Fruit fly (Drosophila melanogaster): ENCODE data around the gene Kcmf1.
A peak's percentile ranks its signal among the peaks of the same experiment; 100 is the strongest.

dm6 chr3R:8979850-8980775 is 34.6 kb downstream of the Kcmf1 start:
- TF ChIP-seq bbx (GFP tag; IDR thresholded peaks at IDR 0.05; ENCODE audit: partially characterized antibody) (no peak), ase (GFP tag; IDR thresholded peaks at IDR 0.05) (no peak), jigr1 (GFP tag; IDR thresholded peaks at IDR 0.05) (no peak), Abd-B (GFP tag; optimal IDR thresholded peaks at IDR 0.05) (no peak), org-1 (GFP tag; optimal IDR thresholded peaks at IDR 0.05) (no peak), CG18262 (tag; optimal IDR thresholded peaks at IDR 0.05) (no peak), CG15479 (GFP tag; optimal IDR thresholded peaks at IDR 0.05) (no peak), CG10431 (GFP tag; optimal IDR thresholded peaks at IDR 0.05) (no peak), Ets65A (GFP tag) (no peak), hbn (GFP tag; IDR thresholded peaks at IDR 0.05; ENCODE audit: partially characterized antibody) (peak; percentile 24; the same call in 1 of the 2 replicates), fd64A (GFP tag; optimal IDR thresholded peaks at IDR 0.05) (no peak)
